Worm (Caenorhabditis elegans) whole organism, L2 larva: ENCODE data around the gene F13B12.2.

Source experiments
- ZK546.5 ChIP-seq: sonication (generic microtip); optimal IDR thresholded peaks from 2 replicates; lab custom pipeline; 2017; ENCODE audit warnings: missing biosample characterization, missing genetic modification characterization
- aly-2 ChIP-seq: fragments of 150-350 bp; optimal IDR thresholded peaks from 2 replicates; lab custom pipeline; 2014; ENCODE audit warnings: missing biosample characterization, missing genetic modification characterization
- nhr-11 ChIP-seq: fragments of 150-350 bp; optimal IDR thresholded peaks from 2 replicates; lab custom pipeline; 2014; ENCODE audit warnings: missing biosample characterization, missing genetic modification characterization
- nhr-12 ChIP-seq: fragments of 150-350 bp; optimal IDR thresholded peaks from 2 replicates; lab custom pipeline; 2014; ENCODE audit warnings: missing biosample characterization, missing genetic modification characterization
- nhr-237 ChIP-seq: fragments of 150-350 bp; optimal IDR thresholded peaks from 2 replicates; lab custom pipeline; 2014; ENCODE audit warnings: missing biosample characterization, missing genetic modification characterization
- nhr-77 ChIP-seq: fragments of 150-350 bp; optimal IDR thresholded peaks from 2 replicates; lab custom pipeline; 2014; ENCODE audit warnings: missing biosample characterization, missing genetic modification characterization
- unc-39 ChIP-seq: fragments of 150-350 bp; optimal IDR thresholded peaks from 2 replicates; lab custom pipeline; 2014; ENCODE audit warnings: missing biosample characterization, missing genetic modification characterization
- unc-62 ChIP-seq: fragments of 150-350 bp; optimal IDR thresholded peaks from 2 replicates; lab custom pipeline; 2014; ENCODE audit warnings: missing biosample characterization, missing genetic modification reagents, missing genetic modification characterization
- ztf-11 ChIP-seq: sonication (generic microtip); optimal IDR thresholded peaks from 2 replicates; lab custom pipeline; 2017; ENCODE audit warnings: missing biosample characterization, missing genetic modification characterization

ce11 chrIV:10421256-10421655, 7.7 kb downstream of the F13B12.2 start:
- TF ChIP-seq ZK546.5 (tag; lab: Kevin White, UChicago) (no peak), nhr-77 (tag; lab: Kevin White, UChicago) (no peak), unc-39 (tag; lab: Kevin White, UChicago) (no peak), nhr-237 (tag; lab: Kevin White, UChicago) (no peak), unc-62 (GFP tag; lab: Kevin White, UChicago) (no peak), aly-2 (tag; lab: Kevin White, UChicago) (no peak), ztf-11 (no peak), nhr-12 (tag; lab: Kevin White, UChicago) (no peak), nhr-11 (tag; lab: Kevin White, UChicago) (no peak)
